Worm (Caenorhabditis elegans) whole organism, L3 larva: Measurements from ENCODE around the gene F55G1.6.

Source experiments
- R02D3.7 ChIP-seq: fragments of 150-350 bp; optimal IDR thresholded peaks from 2 replicates; lab custom pipeline; 2014; ENCODE audit warnings: missing biosample characterization, missing genetic modification characterization
- ZK546.5 ChIP-seq: sonication (generic microtip); optimal IDR thresholded peaks from 2 replicates; lab custom pipeline; 2017; ENCODE audit warnings: missing biosample characterization, missing genetic modification characterization
- aly-2 ChIP-seq: fragments of 150-350 bp; optimal IDR thresholded peaks from 2 replicates; lab custom pipeline; 2014; ENCODE audit warnings: missing biosample characterization, missing genetic modification characterization
- ama-1 ChIP-seq: fragments of 150-350 bp; optimal IDR thresholded peaks from 2 replicates; lab custom pipeline; 2018
- ceh-16 ChIP-seq: sonication (generic microtip); optimal IDR thresholded peaks from 2 replicates; lab custom pipeline; 2017; ENCODE audit warnings: missing biosample characterization, missing genetic modification characterization
- ceh-82 ChIP-seq: fragments of 150-350 bp; optimal IDR thresholded peaks from 2 replicates; lab custom pipeline; 2014; ENCODE audit warnings: missing biosample characterization, missing genetic modification characterization
- ceh-9 ChIP-seq: sonication (generic microtip); optimal IDR thresholded peaks from 2 replicates; lab custom pipeline; 2018; ENCODE audit warnings: missing biosample characterization, missing genetic modification characterization
- daf-12 ChIP-seq: fragments of 150-350 bp; optimal IDR thresholded peaks from 2 replicates; lab custom pipeline; 2014; ENCODE audit warnings: missing biosample characterization, missing genetic modification reagents, missing genetic modification characterization
- egl-27 ChIP-seq: sonication (generic microtip); optimal IDR thresholded peaks from 4 replicates; lab custom pipeline; 2017; ENCODE audit warnings: missing biosample characterization, missing genetic modification reagents, missing genetic modification characterization
- egl-5 ChIP-seq: fragments of 150-350 bp; optimal IDR thresholded peaks from 2 replicates; lab custom pipeline; 2017; ENCODE audit warnings: missing biosample characterization, missing genetic modification reagents, missing genetic modification characterization, inconsistent platforms
- elt-1 ChIP-seq: fragments of 150-350 bp; optimal IDR thresholded peaks from 2 replicates; lab custom pipeline; 2014; ENCODE audit warnings: missing biosample characterization, missing genetic modification characterization
- elt-2 ChIP-seq: sonication (generic microtip); optimal IDR thresholded peaks from 2 replicates; lab custom pipeline; 2016; ENCODE audit warnings: missing genetic modification reagents, mild to moderate bottlenecking, missing genetic modification characterization, missing compliant biosample characterization
- elt-3 ChIP-seq, 3 experiments: fragments of 150-350 bp in 1 of 3; sonication (generic microtip) in 2 of 3; optimal IDR thresholded peaks; 2 replicates in 2 of 3; 4 replicates in 1 of 3; lab custom pipeline; 2014 to 2017; ENCODE audit warnings: missing biosample characterization in 3 of 3, missing genetic modification characterization in 3 of 3
- eor-1 ChIP-seq, 2 experiments: fragments of 150-350 bp; optimal IDR thresholded peaks; 2 replicates each; lab custom pipeline; 2014 to 2018; ENCODE audit warnings: missing biosample characterization in 2 of 2, missing genetic modification characterization in 2 of 2
- fkh-10 ChIP-seq: sonication (generic microtip); optimal IDR thresholded peaks from 2 replicates; lab custom pipeline; 2017; ENCODE audit warnings: missing biosample characterization, missing genetic modification reagents, missing genetic modification characterization
- fos-1 ChIP-seq: fragments of 150-350 bp; optimal IDR thresholded peaks from 2 replicates; lab custom pipeline; 2014; ENCODE audit warnings: missing biosample characterization, missing genetic modification characterization
- hmg-11 ChIP-seq: sonication (generic microtip); optimal IDR thresholded peaks from 2 replicates; lab custom pipeline; 2016; ENCODE audit warnings: missing genetic modification characterization, missing compliant biosample characterization
- jun-1 ChIP-seq: fragments of 150-350 bp; optimal IDR thresholded peaks from 2 replicates; lab custom pipeline; 2014; ENCODE audit warnings: missing biosample characterization, missing genetic modification reagents, missing genetic modification characterization
- lin-15B ChIP-seq: fragments of 150-350 bp; optimal IDR thresholded peaks from 2 replicates; lab custom pipeline; 2014; ENCODE audit warnings: missing biosample characterization, missing genetic modification characterization
- lin-39 ChIP-seq: fragments of 150-350 bp; optimal IDR thresholded peaks from 2 replicates; lab custom pipeline; 2018; ENCODE audit warnings: missing biosample characterization, missing genetic modification reagents, missing genetic modification characterization
- lsy-12 ChIP-seq: sonication (generic microtip); optimal IDR thresholded peaks from 2 replicates; lab custom pipeline; 2016; ENCODE audit warnings: mild to moderate bottlenecking, missing genetic modification characterization, missing compliant biosample characterization
- mdl-1 ChIP-seq: fragments of 150-350 bp; optimal IDR thresholded peaks from 2 replicates; lab custom pipeline; 2014; ENCODE audit warnings: missing biosample characterization, missing genetic modification characterization
- mml-1 ChIP-seq: fragments of 150-350 bp; sonication (generic microtip); optimal IDR thresholded peaks from 3 replicates; lab custom pipeline; 2014; ENCODE audit warnings: missing biosample characterization, missing genetic modification characterization
- nfya-1 ChIP-seq: sonication (generic microtip); optimal IDR thresholded peaks from 2 replicates; lab custom pipeline; 2017; ENCODE audit warnings: missing genetic modification characterization, mild to moderate bottlenecking, missing compliant biosample characterization, antibody characterized with exemption, moderate library complexity; ENCODE audit not compliant: insufficient read depth
- nhr-11 ChIP-seq: fragments of 150-350 bp; optimal IDR thresholded peaks from 2 replicates; lab custom pipeline; 2014; ENCODE audit warnings: missing biosample characterization, missing genetic modification characterization
- nhr-12 ChIP-seq: fragments of 150-350 bp; optimal IDR thresholded peaks from 2 replicates; lab custom pipeline; 2014; ENCODE audit warnings: missing biosample characterization, missing genetic modification characterization
- nhr-23 ChIP-seq: fragments of 150-350 bp; optimal IDR thresholded peaks from 2 replicates; lab custom pipeline; 2014; ENCODE audit warnings: missing biosample characterization, missing genetic modification reagents, missing genetic modification characterization
- nhr-237 ChIP-seq: fragments of 150-350 bp; optimal IDR thresholded peaks from 2 replicates; lab custom pipeline; 2014; ENCODE audit warnings: missing biosample characterization, missing genetic modification characterization
- nhr-25 ChIP-seq: sonication (generic microtip); optimal IDR thresholded peaks from 2 replicates; lab custom pipeline; 2017; ENCODE audit warnings: missing biosample characterization, missing genetic modification characterization
- nhr-28 ChIP-seq: fragments of 150-350 bp; optimal IDR thresholded peaks from 2 replicates; lab custom pipeline; 2014; ENCODE audit warnings: missing biosample characterization, missing genetic modification characterization
- nhr-43 ChIP-seq: sonication (generic microtip); optimal IDR thresholded peaks from 2 replicates; lab custom pipeline; 2016; ENCODE audit warnings: mild to moderate bottlenecking, missing genetic modification characterization, missing compliant biosample characterization; ENCODE audit not compliant: poor library complexity, severe bottlenecking
- nhr-67 ChIP-seq: fragments of 150-350 bp; optimal IDR thresholded peaks from 2 replicates; lab custom pipeline; 2014; ENCODE audit warnings: missing biosample characterization, missing genetic modification characterization
- nhr-76 ChIP-seq: fragments of 150-350 bp; sonication (generic microtip); optimal IDR thresholded peaks from 5 replicates; lab custom pipeline; 2014; ENCODE audit warnings: missing biosample characterization, missing genetic modification characterization
- nhr-77 ChIP-seq: fragments of 150-350 bp; optimal IDR thresholded peaks from 2 replicates; lab custom pipeline; 2014; ENCODE audit warnings: missing biosample characterization, missing genetic modification characterization
- pha-4 ChIP-seq: fragments of 150-350 bp; optimal IDR thresholded peaks from 2 replicates; lab custom pipeline; 2014; ENCODE audit warnings: missing biosample characterization, missing genetic modification reagents, missing genetic modification characterization
- pqm-1 ChIP-seq: fragments of 150-350 bp; optimal IDR thresholded peaks from 2 replicates; lab custom pipeline; 2017; ENCODE audit warnings: missing biosample characterization, missing genetic modification characterization, inconsistent platforms
- sea-2 ChIP-seq: fragments of 150-350 bp; sonication (generic microtip); optimal IDR thresholded peaks from 4 replicates; lab custom pipeline; 2014; ENCODE audit warnings: missing biosample characterization, missing genetic modification reagents, missing genetic modification characterization
- skn-1 ChIP-seq: fragments of 150-350 bp; optimal IDR thresholded peaks from 2 replicates; lab custom pipeline; 2014; ENCODE audit warnings: missing biosample characterization, missing genetic modification characterization
- snpc-4 ChIP-seq: fragments of 150-350 bp; optimal IDR thresholded peaks from 2 replicates; lab custom pipeline; 2014; ENCODE audit warnings: missing biosample characterization, missing genetic modification characterization
- unc-39 ChIP-seq: sonication (generic microtip); optimal IDR thresholded peaks from 4 replicates; lab custom pipeline; 2017; ENCODE audit warnings: missing biosample characterization, missing genetic modification characterization
- unc-62 ChIP-seq: fragments of 150-350 bp; sonication (generic microtip); optimal IDR thresholded peaks from 4 replicates; lab custom pipeline; 2014; ENCODE audit warnings: missing biosample characterization, missing genetic modification reagents, missing genetic modification characterization
- zag-1 ChIP-seq: fragments of 150-350 bp; optimal IDR thresholded peaks from 2 replicates; lab custom pipeline; 2014; ENCODE audit warnings: missing biosample characterization, missing genetic modification characterization
- ztf-11 ChIP-seq: fragments of 150-350 bp; optimal IDR thresholded peaks from 2 replicates; lab custom pipeline; 2014; ENCODE audit warnings: missing biosample characterization, missing genetic modification characterization

The F55G1.6 gene

DNA sequence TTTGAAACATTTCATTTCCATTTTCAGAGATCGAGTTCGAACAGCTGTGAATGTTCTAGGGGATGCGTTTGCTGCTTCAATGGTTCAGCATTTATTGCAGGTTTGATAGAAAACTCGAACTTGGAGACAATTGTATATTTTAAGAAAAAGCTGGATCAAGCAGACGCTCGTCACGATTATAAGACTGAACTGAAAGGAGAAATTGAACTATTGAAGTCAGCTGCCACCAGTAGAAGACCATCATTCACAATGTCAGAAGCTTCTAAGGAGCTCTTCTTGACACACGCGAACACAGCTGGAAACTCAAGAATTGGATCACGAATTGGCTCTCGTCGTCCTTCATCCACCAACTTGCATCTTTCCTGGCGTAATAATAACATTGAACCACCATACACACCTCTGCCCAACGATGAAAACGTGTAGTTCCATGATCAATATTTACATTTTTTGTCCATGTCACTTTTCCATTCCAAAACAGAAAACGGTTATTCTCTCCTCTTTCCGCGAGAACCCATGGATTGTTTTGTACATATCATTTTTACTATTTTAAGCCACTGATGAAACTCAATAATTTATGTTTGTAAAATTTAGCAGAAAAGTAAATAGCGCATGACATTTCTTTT lies 32.7 kb downstream of the F55G1.6 start:
- TF ChIP-seq nhr-23 = no peak
- peak; percentile 30 for TF ChIP-seq R02D3.7
- peak; percentile 65 for TF ChIP-seq pha-4
- TF ChIP-seq aly-2 (tag; lab: Kevin White, UChicago) = peak; percentile 44
- TF ChIP-seq elt-2 (tag; lab: Kevin White, UChicago) = peak; percentile 38
- TF ChIP-seq lsy-12 (tag; lab: Kevin White, UChicago) = peak; percentile 48
- TF ChIP-seq nhr-237 = no peak
- peak; percentile 25 for TF ChIP-seq lin-39 (tag; lab: Kevin White, UChicago)
- TF ChIP-seq snpc-4 = no peak
- TF ChIP-seq pqm-1 = peak; percentile 4
- TF ChIP-seq egl-27 (tag; lab: Kevin White, UChicago) = no peak
- TF ChIP-seq nhr-43 = peak; percentile 54
- peak; percentile 95 for TF ChIP-seq ama-1 (lab: Kevin White, UChicago)
- no peak for TF ChIP-seq nhr-12 (tag; lab: Kevin White, UChicago)
- no peak for TF ChIP-seq hmg-11 (tag; lab: Kevin White, UChicago)

DNA sequence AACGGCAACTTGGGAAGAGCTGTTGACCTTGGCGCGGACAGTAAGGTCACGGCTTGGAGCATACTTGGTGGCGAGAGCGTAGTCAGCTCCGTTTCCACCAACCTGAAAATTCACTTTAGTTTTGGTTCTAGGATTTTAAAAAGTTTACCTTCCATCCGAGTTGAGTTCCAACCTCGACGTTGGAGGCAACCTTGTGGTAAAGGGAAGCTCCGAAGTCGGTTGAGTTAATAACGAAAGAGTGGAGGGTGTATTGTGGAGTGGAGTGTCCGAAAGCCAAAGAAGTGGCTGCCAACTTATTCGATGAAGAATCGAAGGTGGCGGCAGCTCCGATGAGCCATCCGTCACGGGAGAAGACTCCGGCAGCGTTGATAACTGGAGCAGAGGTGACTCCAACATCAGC lies 33.4 kb downstream of the F55G1.6 start:
- TF ChIP-seq hmg-11 (tag; lab: Kevin White, UChicago) = no peak
- TF ChIP-seq elt-1 (tag; lab: Kevin White, UChicago) = no peak
- TF ChIP-seq snpc-4 = no peak
- no peak for TF ChIP-seq lsy-12 (tag; lab: Kevin White, UChicago)
- no peak for TF ChIP-seq nhr-237
- no peak for TF ChIP-seq nhr-28 (tag; lab: Kevin White, UChicago)
- no peak for TF ChIP-seq ztf-11 (tag; lab: Kevin White, UChicago)
- no peak for TF ChIP-seq zag-1 (tag; lab: Kevin White, UChicago)
- TF ChIP-seq fkh-10 (GFP tag; lab: Kevin White, UChicago) = no peak
- no peak for TF ChIP-seq mdl-1 (tag; lab: Kevin White, UChicago)
- TF ChIP-seq elt-2 (tag; lab: Kevin White, UChicago) = no peak
- TF ChIP-seq egl-27 (tag; lab: Kevin White, UChicago) = no peak
- TF ChIP-seq skn-1 (tag; lab: Kevin White, UChicago) = no peak
- no peak for TF ChIP-seq ceh-82
- no peak for TF ChIP-seq pqm-1
- no peak for TF ChIP-seq eor-1 (tag; optimal IDR thresholded peaks at IDR 0.05; lab: Kevin White, UChicago)
- no peak for TF ChIP-seq elt-3 (tag; optimal IDR thresholded peaks at IDR 0.05; lab: Kevin White, UChicago)
- TF ChIP-seq nhr-77 (tag; lab: Kevin White, UChicago) = no peak

DNA sequence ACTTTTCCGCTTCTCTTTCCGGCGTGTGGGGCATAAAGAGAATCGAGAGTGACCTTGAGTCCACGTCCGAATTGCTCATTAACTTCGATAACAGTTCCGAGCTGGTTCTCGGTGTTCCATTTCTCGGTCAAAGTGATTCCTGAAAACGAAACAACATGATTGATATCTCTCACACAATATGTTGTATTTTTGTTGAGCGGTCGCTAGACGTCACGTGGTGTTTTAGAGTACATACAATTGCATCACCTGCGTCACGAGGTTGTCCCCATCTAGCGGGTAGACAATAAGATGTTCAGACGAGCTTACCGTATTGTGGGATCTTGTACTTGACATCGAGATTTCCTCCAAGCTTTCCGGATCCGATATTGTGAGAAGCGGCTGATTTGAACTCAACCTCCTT lies 34.0 kb downstream of the F55G1.6 start:
- TF ChIP-seq pha-4 (peak; percentile 66), lin-39 (tag; lab: Kevin White, UChicago) (no peak), skn-1 (tag; lab: Kevin White, UChicago) (no peak), elt-1 (tag; lab: Kevin White, UChicago) (no peak), daf-12 (no peak), nhr-67 (tag; lab: Kevin White, UChicago) (no peak), lsy-12 (tag; lab: Kevin White, UChicago) (no peak), nhr-12 (tag; lab: Kevin White, UChicago) (no peak), ZK546.5 (tag; lab: Kevin White, UChicago) (no peak), mml-1 (tag; lab: Kevin White, UChicago) (no peak), ceh-82 (no peak), fos-1 (tag; lab: Kevin White, UChicago) (no peak), snpc-4 (no peak), aly-2 (tag; lab: Kevin White, UChicago) (no peak), lin-15B (tag; lab: Kevin White, UChicago) (peak; percentile 23), jun-1 (tag; lab: Kevin White, UChicago) (no peak), unc-39 (tag; lab: Kevin White, UChicago) (no peak), sea-2 (no peak), nhr-43 (peak; percentile 52), unc-62 (GFP tag; lab: Kevin White, UChicago) (no peak), elt-2 (tag; lab: Kevin White, UChicago) (peak; percentile 37), egl-5 (no peak), ama-1 (lab: Kevin White, UChicago) (peak; percentile 83), nhr-237 (no peak), nhr-77 (tag; lab: Kevin White, UChicago) (no peak), nhr-23 (peak; percentile 29), ceh-16 (tag; lab: Kevin White, UChicago) (no peak), nhr-25 (tag; lab: Kevin White, UChicago) (peak; percentile 33), nfya-1 (tag; lab: Kevin White, UChicago) (no peak), nhr-28 (tag; lab: Kevin White, UChicago) (no peak), zag-1 (tag; lab: Kevin White, UChicago) (no peak), fkh-10 (GFP tag; lab: Kevin White, UChicago) (no peak), ceh-9 (tag; lab: Kevin White, UChicago) (no peak), egl-27 (tag; lab: Kevin White, UChicago) (no peak), nhr-76 (no peak), elt-3 (tag; optimal IDR thresholded peaks at IDR 0.05; lab: Kevin White, UChicago) (no peak), hmg-11 (tag; lab: Kevin White, UChicago) (no peak), eor-1 (tag; optimal IDR thresholded peaks at IDR 0.05; lab: Kevin White, UChicago) (no peak), ztf-11 (tag; lab: Kevin White, UChicago) (no peak), pqm-1 (no peak), nhr-11 (tag; lab: Kevin White, UChicago) (no peak)
